Worm (Caenorhabditis elegans): Measurements from ENCODE around the gene msp-10.

The msp-10 gene

DNA sequence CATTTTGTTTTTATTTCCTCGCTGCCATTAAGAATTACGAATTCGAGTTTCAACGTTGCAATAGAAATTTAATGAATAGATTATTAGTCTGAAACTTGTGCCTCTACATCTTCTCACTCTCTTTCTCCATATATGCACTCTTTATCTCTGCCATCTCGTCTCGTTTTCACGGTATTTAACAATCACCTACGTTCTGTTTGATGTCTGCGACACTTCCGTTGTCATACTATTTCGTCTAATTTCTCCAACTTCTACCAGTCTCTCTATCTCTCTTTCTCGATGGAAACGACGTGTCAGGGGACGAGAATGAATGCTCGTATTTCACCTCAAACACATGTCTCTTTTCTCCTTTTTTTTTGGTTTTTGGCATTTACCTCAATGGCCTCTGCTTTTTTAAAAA is 36.4 kb downstream of the msp-10 start:
- TF ChIP-seq nfya-1 (tag; optimal IDR thresholded peaks at IDR 0.05) (peak; percentile 28), ceh-34 (tag; optimal IDR thresholded peaks at IDR 0.05) (peak; percentile 79), ztf-16 (tag; optimal IDR thresholded peaks at IDR 0.05) (no peak), ceh-31 (tag; optimal IDR thresholded peaks at IDR 0.05) (peak; percentile 34), ceh-18 (tag; optimal IDR thresholded peaks at IDR 0.05) (peak; percentile 11), pag-3 (tag; optimal IDR thresholded peaks at IDR 0.05; ENCODE audit: borderline replicate concordance) (no peak), unc-55 (GFP tag; optimal IDR thresholded peaks at IDR 0.05) (peak; percentile 9), hlh-30 (tag; optimal IDR thresholded peaks at IDR 0.05; ENCODE audit: insufficient read depth) (peak; percentile 31), ets-4 (tag; optimal IDR thresholded peaks at IDR 0.05) (no peak)

DNA sequence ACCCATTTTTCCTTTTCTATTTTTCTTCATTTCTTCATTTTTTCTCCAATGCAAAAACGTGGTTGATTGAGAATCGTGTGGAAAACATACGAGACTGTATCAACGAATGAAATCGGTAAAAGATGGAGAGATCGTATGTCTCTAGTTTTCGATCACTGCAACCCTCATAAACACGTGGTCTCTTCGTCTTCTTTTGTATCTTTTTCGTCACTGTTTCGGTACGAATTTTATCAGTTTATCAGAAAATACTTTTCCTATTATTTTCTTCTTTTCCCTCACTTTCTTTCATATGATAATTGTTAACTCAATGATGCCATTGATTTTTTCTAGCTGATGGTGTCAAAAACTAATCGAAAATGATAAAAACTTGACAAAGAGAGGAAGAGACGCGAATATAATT is 38.2 kb downstream of the msp-10 start:
- TF ChIP-seq hlh-8 (tag; optimal IDR thresholded peaks at IDR 0.05) = no peak
- no peak for TF ChIP-seq fkh-10 (GFP tag; optimal IDR thresholded peaks at IDR 0.05)
- TF ChIP-seq rnt-1 (tag; optimal IDR thresholded peaks at IDR 0.05) = no peak
- TF ChIP-seq pat-9 (tag; optimal IDR thresholded peaks at IDR 0.05) = no peak
- TF ChIP-seq sdc-2 (tag; optimal IDR thresholded peaks at IDR 0.05) = no peak
- TF ChIP-seq unc-42 (tag; optimal IDR thresholded peaks at IDR 0.05) = no peak
- TF ChIP-seq unc-55 (GFP tag; optimal IDR thresholded peaks at IDR 0.05) = no peak
- no peak for TF ChIP-seq lim-6 (tag; optimal IDR thresholded peaks at IDR 0.05)
- TF ChIP-seq K02D7.2 (tag; optimal IDR thresholded peaks at IDR 0.05) = no peak
- TF ChIP-seq nhr-232 (tag; optimal IDR thresholded peaks at IDR 0.05) = no peak
- no peak for TF ChIP-seq nhr-11 (tag; optimal IDR thresholded peaks at IDR 0.05)
- TF ChIP-seq unc-3 (GFP tag; conservative IDR thresholded peaks at IDR 0.05) = no peak
- TF ChIP-seq unc-3 (tag; optimal IDR thresholded peaks at IDR 0.05) = no peak
- TF ChIP-seq dmd-4 (tag; optimal IDR thresholded peaks at IDR 0.05; ENCODE audit: borderline replicate concordance) = no peak
- TF ChIP-seq C38D4.7 (GFP tag; optimal IDR thresholded peaks at IDR 0.05) = no peak
- no peak for TF ChIP-seq pros-1 (tag; optimal IDR thresholded peaks at IDR 0.05)
- TF ChIP-seq dve-1 (tag; optimal IDR thresholded peaks at IDR 0.05) = no peak
- TF ChIP-seq madf-2 (tag; optimal IDR thresholded peaks at IDR 0.05) = no peak
- no peak for TF ChIP-seq elt-2 (tag; optimal IDR thresholded peaks at IDR 0.05)

DNA sequence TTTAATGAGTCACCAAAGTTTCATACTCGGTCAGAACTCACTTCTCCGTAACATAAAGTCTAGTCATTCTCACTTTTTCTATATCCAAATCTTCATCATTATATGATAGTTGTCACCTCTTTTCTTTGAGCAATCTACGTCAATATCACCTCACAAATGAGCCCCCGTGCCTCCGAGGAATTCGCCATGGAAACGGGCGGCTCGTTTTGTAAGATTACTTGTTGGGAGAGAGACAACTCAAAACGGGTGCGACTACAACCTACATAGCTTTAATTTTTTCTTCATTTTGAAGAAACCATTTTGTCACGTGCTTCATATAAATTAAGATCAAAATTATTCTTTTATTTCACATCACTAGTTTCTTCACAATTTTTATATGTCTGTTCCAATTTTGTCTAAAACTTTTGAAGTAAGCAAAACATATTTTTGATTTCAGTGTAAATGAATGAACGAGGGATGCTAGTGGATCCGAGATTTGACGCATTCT is 41.5 kb downstream of the msp-10 start, which contains the start of gene nhr-4:
nhr-4 (plus strand) TSS at position 437 of the 487 bp plus-strand sequence.
- TF ChIP-seq ztf-16 (tag; optimal IDR thresholded peaks at IDR 0.05) (no peak), che-1 (tag; optimal IDR thresholded peaks at IDR 0.05) (no peak), ceh-34 (tag; optimal IDR thresholded peaks at IDR 0.05) (no peak), pat-9 (tag; optimal IDR thresholded peaks at IDR 0.05) (no peak), odd-2 (tag; optimal IDR thresholded peaks at IDR 0.05) (no peak), F13H6.1 (tag; optimal IDR thresholded peaks at IDR 0.05) (no peak), unc-55 (GFP tag; optimal IDR thresholded peaks at IDR 0.05) (no peak), ahr-1 (tag; optimal IDR thresholded peaks at IDR 0.05) (no peak), ceh-31 (tag; optimal IDR thresholded peaks at IDR 0.05) (no peak), rnt-1 (tag; optimal IDR thresholded peaks at IDR 0.05) (no peak), nhr-232 (tag; optimal IDR thresholded peaks at IDR 0.05) (no peak)

DNA sequence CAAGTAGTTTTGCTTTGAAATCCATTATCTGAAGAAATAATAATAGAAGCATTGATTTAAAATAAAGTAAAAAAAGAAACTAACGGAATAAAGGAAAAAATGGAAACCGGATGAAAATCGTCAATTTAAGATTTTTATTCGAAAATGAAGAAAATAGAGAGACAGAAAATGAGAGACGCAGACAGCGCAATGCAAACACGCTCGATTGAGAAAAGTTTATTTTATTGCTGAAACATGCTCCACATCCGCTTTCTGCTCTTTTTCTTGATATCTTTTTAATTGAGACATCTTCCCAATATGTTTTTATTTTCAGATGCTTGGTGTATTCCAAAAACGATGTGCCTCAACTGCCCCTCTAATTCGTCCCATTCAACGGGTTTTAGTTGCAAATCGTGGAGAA is 46.8 kb downstream of the msp-10 start, which contains the start of the genes prp-18 and mccc-1:
prp-18 (minus strand) TSS at position 127 of the 400 bp plus-strand sequence.
mccc-1 (plus strand) TSS at position 314 of the 400 bp plus-strand sequence.
- TF ChIP-seq ceh-31 (tag; optimal IDR thresholded peaks at IDR 0.05) = peak; percentile 44
- TF ChIP-seq ets-4 (tag; optimal IDR thresholded peaks at IDR 0.05) = no peak
- no peak for TF ChIP-seq fkh-6 (tag; optimal IDR thresholded peaks at IDR 0.05)
- TF ChIP-seq unc-42 (tag; optimal IDR thresholded peaks at IDR 0.05) = peak; percentile 86
- TF ChIP-seq unc-55 (GFP tag; optimal IDR thresholded peaks at IDR 0.05) = peak; percentile 28
- peak; percentile 16 for TF ChIP-seq nfya-1 (tag; optimal IDR thresholded peaks at IDR 0.05)
- TF ChIP-seq dve-1 (tag; optimal IDR thresholded peaks at IDR 0.05) = peak; percentile 2
